Worm (Caenorhabditis elegans): ENCODE results near the gene rps-11.

ce11 chrIV:11594191-11594673 lies 8.2 kb upstream of the rps-11 start, which contains the start of gene mig-38:
- no peak for TF ChIP-seq zip-8 (tag; optimal IDR thresholded peaks at IDR 0.05)
- no peak for TF ChIP-seq ztf-11 (tag; optimal IDR thresholded peaks at IDR 0.05)
- no peak for TF ChIP-seq elt-1 (tag; optimal IDR thresholded peaks at IDR 0.05; ENCODE audit: borderline replicate concordance, insufficient read depth)
- TF ChIP-seq nhr-76 (tag; optimal IDR thresholded peaks at IDR 0.05), result no peak
- TF ChIP-seq tbx-8 (GFP tag; optimal IDR thresholded peaks at IDR 0.05), result no peak
- no peak for TF ChIP-seq lin-13 (tag; optimal IDR thresholded peaks at IDR 0.05)
- no peak for TF ChIP-seq unc-62 (GFP tag; optimal IDR thresholded peaks at IDR 0.05)
- no peak for TF ChIP-seq mls-2 (tag; optimal IDR thresholded peaks at IDR 0.05)
- TF ChIP-seq elt-3 (tag; optimal IDR thresholded peaks at IDR 0.05), result no peak
- TF ChIP-seq snpc-4 (tag; optimal IDR thresholded peaks at IDR 0.05), result no peak
